Worm (Caenorhabditis elegans) whole organism, L3 larva: Measurements from ENCODE around the gene duxl-1.

Source experiments
- elt-1 ChIP-seq: fragments of 150-350 bp; optimal IDR thresholded peaks from 2 replicates; lab custom pipeline; 2014; ENCODE audit warnings: missing biosample characterization, missing genetic modification characterization
- elt-2 ChIP-seq: sonication (generic microtip); optimal IDR thresholded peaks from 2 replicates; lab custom pipeline; 2016; ENCODE audit warnings: missing genetic modification reagents, mild to moderate bottlenecking, missing genetic modification characterization, missing compliant biosample characterization
- nfya-1 ChIP-seq: sonication (generic microtip); optimal IDR thresholded peaks from 2 replicates; lab custom pipeline; 2017; ENCODE audit warnings: missing genetic modification characterization, mild to moderate bottlenecking, missing compliant biosample characterization, antibody characterized with exemption, moderate library complexity; ENCODE audit not compliant: insufficient read depth
- nhr-237 ChIP-seq: fragments of 150-350 bp; optimal IDR thresholded peaks from 2 replicates; lab custom pipeline; 2014; ENCODE audit warnings: missing biosample characterization, missing genetic modification characterization
- pqm-1 ChIP-seq: fragments of 150-350 bp; optimal IDR thresholded peaks from 2 replicates; lab custom pipeline; 2017; ENCODE audit warnings: missing biosample characterization, missing genetic modification characterization, inconsistent platforms

ce11 chrII:1682218-1682617 lies 18.7 kb downstream of the duxl-1 start, which contains the start of gene fbxb-26:
- no peak for TF ChIP-seq nfya-1 (tag; lab: Kevin White, UChicago)
- no peak for TF ChIP-seq elt-1 (tag; lab: Kevin White, UChicago)
- no peak for TF ChIP-seq nhr-237 (tag; lab: Kevin White, UChicago)
- TF ChIP-seq elt-2 (tag; lab: Kevin White, UChicago) = no peak
- TF ChIP-seq pqm-1 (tag; lab: Kevin White, UChicago) = no peak
